Worm (Caenorhabditis elegans) whole organism, early embryonic: ENCODE measurements around the gene srw-140.

Source experiments
- B0310.2 ChIP-seq: sonication (generic microtip); optimal IDR thresholded peaks from 2 replicates; lab custom pipeline; 2016; ENCODE audit warnings: mild to moderate bottlenecking, missing genetic modification characterization, missing compliant biosample characterization
- ama-1 ChIP-seq: fragments of 150-350 bp; optimal IDR thresholded peaks from 2 replicates; lab custom pipeline; 2014
- flt-1 ChIP-seq: fragments of 200-800 bp; sonication (Bioruptor generic); IDR thresholded peaks from 2 replicates; pipeline ENCODE4 v1.3.6; 2022; ENCODE audit warnings: missing genetic modification characterization, missing compliant biosample characterization

DNA sequence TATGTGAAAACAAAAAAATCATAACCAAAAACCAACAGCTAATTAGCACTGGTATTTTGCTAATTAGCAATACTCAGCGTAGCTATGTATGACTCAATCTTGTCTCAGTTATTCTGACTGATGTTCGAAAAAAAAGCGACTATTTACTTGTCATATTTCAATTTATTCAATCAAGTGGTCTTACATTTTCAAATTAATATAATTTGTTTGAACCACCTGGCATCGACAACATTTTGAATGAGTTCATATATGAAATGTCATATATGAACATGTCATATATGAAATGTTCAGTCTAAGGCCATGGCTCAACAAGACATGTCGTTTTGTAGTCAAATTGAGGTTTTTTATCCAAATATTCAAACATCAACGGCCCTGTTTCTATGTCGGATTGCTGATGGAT is at the start of gene srw-140:
- TF ChIP-seq flt-1 (GFP tag; lab: Robert Waterston, UW), result no peak
- TF ChIP-seq ama-1 (lab: Kevin White, UChicago), result no peak
- TF ChIP-seq B0310.2 (tag; lab: Kevin White, UChicago), result no peak
